Fruit fly (Drosophila melanogaster) whole organism, embryonic: ENCODE measurements around the gene CG5793.

ENCODE experiments used
- Asciz ChIP-seq: fragments of 200-800 bp; sonication (Bioruptor generic); optimal IDR thresholded peaks from 2 replicates; lab custom pipeline; 2017; ENCODE audit warnings: missing biosample characterization, mild to moderate bottlenecking, missing genetic modification characterization, missing genetic modification reagents
- CG10274 ChIP-seq: fragments of 200-800 bp; sonication (Bioruptor generic); optimal IDR thresholded peaks from 3 replicates; lab custom pipeline; 2017; ENCODE audit warnings: missing biosample characterization, mild to moderate bottlenecking, missing genetic modification characterization
- CG11456 ChIP-seq: fragments of 200-800 bp; sonication (Bioruptor generic); IDR thresholded peaks from 3 replicates; pipeline ENCODE4 v1.3.6; 2022; ENCODE audit warnings: missing biosample characterization, missing genetic modification characterization
- CG11696 ChIP-seq: fragments of 200-800 bp; sonication (Bioruptor generic); IDR thresholded peaks from 2 replicates; pipeline ENCODE4 v1.3.6; 2022; ENCODE audit warnings: missing biosample characterization, missing genetic modification characterization
- CG12219 ChIP-seq: fragments of 200-800 bp; sonication (Bioruptor generic); optimal IDR thresholded peaks from 3 replicates; lab custom pipeline; 2018; ENCODE audit warnings: missing biosample characterization, mild to moderate bottlenecking, missing genetic modification characterization
- CG12744 ChIP-seq: fragments of 200-800 bp; sonication (Bioruptor generic); optimal IDR thresholded peaks from 2 replicates; lab custom pipeline; 2016; ENCODE audit warnings: missing biosample characterization, missing genetic modification characterization
- CG13287 ChIP-seq: fragments of 200-800 bp; sonication (Bioruptor generic); IDR thresholded peaks from 2 replicates; pipeline ENCODE4 v1.3.6; 2022; ENCODE audit warnings: missing biosample characterization, missing genetic modification characterization; ENCODE audit not compliant: partially characterized antibody
- CG14860 ChIP-seq: fragments of 200-800 bp; sonication (Bioruptor generic); IDR thresholded peaks from 3 replicates; pipeline ENCODE4 v1.3.6; 2022; ENCODE audit warnings: missing biosample characterization, missing genetic modification characterization; ENCODE audit not compliant: partially characterized antibody
- CG16813 ChIP-seq: fragments of 200-800 bp; sonication (Bioruptor generic); IDR thresholded peaks from 3 replicates; pipeline ENCODE4 v1.3.6; 2022; ENCODE audit warnings: missing biosample characterization, missing genetic modification characterization; ENCODE audit not compliant: partially characterized antibody
- CG1792 ChIP-seq: fragments of 200-800 bp; sonication (Bioruptor generic); optimal IDR thresholded peaks from 2 replicates; lab custom pipeline; 2016; ENCODE audit warnings: missing biosample characterization, missing genetic modification characterization
- CG3726 ChIP-seq: fragments of 200-800 bp; sonication (Bioruptor generic); IDR thresholded peaks from 3 replicates; pipeline ENCODE4, ENCODE4 v1.3.6; 2022; ENCODE audit warnings: missing biosample characterization, missing genetic modification characterization
- CG4360 ChIP-seq: fragments of 200-800 bp; sonication (Bioruptor generic); IDR thresholded peaks from 2 replicates; pipeline ENCODE4 v1.3.6; 2022; ENCODE audit warnings: missing biosample characterization, missing genetic modification characterization
- CG5953 ChIP-seq: fragments of 200-800 bp; sonication (Bioruptor generic); IDR thresholded peaks from 2 replicates; pipeline ENCODE4 v1.3.6; 2022; ENCODE audit warnings: missing biosample characterization, missing genetic modification characterization
- CG6813 ChIP-seq: fragments of 200-800 bp; sonication (Bioruptor generic); optimal IDR thresholded peaks from 2 replicates; lab custom pipeline; 2017; ENCODE audit warnings: missing biosample characterization, missing genetic modification characterization, mild to moderate bottlenecking, moderate library complexity, missing genetic modification reagents
- CG7372 ChIP-seq: fragments of 200-800 bp; sonication (Bioruptor generic); IDR thresholded peaks from 2 replicates; pipeline ENCODE4 v1.3.6; 2022; ENCODE audit warnings: missing biosample characterization, missing genetic modification characterization
- CG7786 ChIP-seq: fragments of 200-800 bp; sonication (Bioruptor generic); optimal IDR thresholded peaks from 2 replicates; lab custom pipeline; 2016; ENCODE audit warnings: missing biosample characterization, missing genetic modification characterization
- CG8281 ChIP-seq: fragments of 200-800 bp; sonication (Bioruptor generic); optimal IDR thresholded peaks from 2 replicates; lab custom pipeline; 2018; ENCODE audit warnings: missing biosample characterization, mild to moderate bottlenecking, missing genetic modification characterization, moderate library complexity
- CG8765 ChIP-seq: fragments of 200-800 bp; sonication (Bioruptor generic); IDR thresholded peaks from 2 replicates; pipeline ENCODE4 v1.3.6; 2022; ENCODE audit warnings: missing biosample characterization, missing genetic modification characterization
- CHES-1-like ChIP-seq: fragments of 200-800 bp; sonication (Bioruptor generic); optimal IDR thresholded peaks from 2 replicates; lab custom pipeline; 2016; ENCODE audit warnings: missing biosample characterization, missing genetic modification characterization
- CTCF ChIP-seq: fragments of 200-800 bp; sonication (Bioruptor generic); optimal IDR thresholded peaks from 2 replicates; lab custom pipeline; 2017; ENCODE audit warnings: missing biosample characterization, mild to moderate bottlenecking, missing genetic modification characterization, moderate library complexity
- D ChIP-seq, 2 experiments: fragments of 200-800 bp in 1 of 2; fragments of >200 bp in 1 of 2; sonication (Bioruptor generic) in 1 of 2; optimal IDR thresholded peaks; 2 replicates in 1 of 2; 3 replicates in 1 of 2; lab custom pipeline; 2017; ENCODE audit warnings: mild to moderate bottlenecking in 1 of 2, missing biosample characterization in 1 of 2, missing genetic modification characterization in 1 of 2, missing genetic modification reagents in 1 of 2
- Dfd ChIP-seq, 2 experiments: fragments of >200 bp; optimal IDR thresholded peaks; 2 replicates each; lab custom pipeline; 2017; ENCODE audit warnings: missing biosample characterization in 2 of 2, missing genetic modification characterization in 2 of 2
- Dip3 ChIP-seq: fragments of 200-800 bp; sonication (Bioruptor generic); optimal IDR thresholded peaks from 3 replicates; lab custom pipeline; 2016; ENCODE audit warnings: missing biosample characterization, missing genetic modification characterization
- E2f2 ChIP-seq: fragments of 200-800 bp; sonication (Bioruptor generic); IDR thresholded peaks from 2 replicates; pipeline ENCODE4 v1.3.6; 2022; ENCODE audit warnings: missing biosample characterization, missing genetic modification characterization
- HHEX ChIP-seq: fragments of 200-800 bp; sonication (Bioruptor generic); optimal IDR thresholded peaks from 3 replicates; lab custom pipeline; 2017; ENCODE audit warnings: missing biosample characterization, mild to moderate bottlenecking, missing genetic modification characterization, missing genetic modification reagents
- Hand ChIP-seq: fragments of 200-800 bp; sonication (Bioruptor generic); optimal IDR thresholded peaks from 2 replicates; lab custom pipeline; 2017; ENCODE audit warnings: mild to moderate bottlenecking, missing biosample characterization, missing genetic modification reagents, missing genetic modification characterization
- Nf-YC ChIP-seq: fragments of 200-800 bp; optimal IDR thresholded peaks from 3 replicates; lab custom pipeline; 2019; ENCODE audit warnings: missing biosample characterization, mild to moderate bottlenecking, missing genetic modification characterization, moderate library complexity
- Tbp ChIP-seq: fragments of >200 bp; optimal IDR thresholded peaks from 2 replicates; lab custom pipeline; 2018; ENCODE audit warnings: missing biosample characterization, missing genetic modification characterization
- Trl ChIP-seq, 3 experiments: fragments of >200 bp in 2 of 3; fragments of 200-800 bp in 1 of 3; sonication (Bioruptor generic) in 1 of 3; optimal IDR thresholded peaks; 2 replicates in 1 of 3; 3 replicates in 2 of 3; lab custom pipeline; 2016 to 2017; ENCODE audit warnings: missing biosample characterization in 1 of 3, missing genetic modification characterization in 1 of 3
- ac ChIP-seq: fragments of 200-800 bp; sonication (Bioruptor generic); optimal IDR thresholded peaks from 3 replicates; lab custom pipeline; 2017; ENCODE audit warnings: missing biosample characterization, mild to moderate bottlenecking, missing genetic modification characterization
- ase ChIP-seq: fragments of 200-800 bp; sonication (Bioruptor generic); IDR thresholded peaks from 3 replicates; pipeline ENCODE4 v1.3.6; 2022; ENCODE audit warnings: missing biosample characterization, missing genetic modification characterization
- cad ChIP-seq: fragments of >200 bp; optimal IDR thresholded peaks from 2 replicates; lab custom pipeline; 2017; ENCODE audit warnings: missing biosample characterization, missing genetic modification characterization
- chif ChIP-seq, 2 experiments: fragments of 200-800 bp; sonication (Bioruptor generic); optimal IDR thresholded peaks; 3 replicates each; lab custom pipeline; 2016; ENCODE audit warnings: missing biosample characterization in 2 of 2, missing genetic modification characterization in 2 of 2
- corto ChIP-seq: fragments of 200-800 bp; sonication (Bioruptor generic); optimal IDR thresholded peaks from 2 replicates; lab custom pipeline; 2016; ENCODE audit warnings: missing biosample characterization, mild to moderate bottlenecking, missing genetic modification characterization, moderate library complexity
- danr ChIP-seq: fragments of 200-800 bp; sonication (Bioruptor generic); IDR thresholded peaks from 2 replicates; pipeline ENCODE4 v1.3.6; 2022; ENCODE audit warnings: missing biosample characterization, missing genetic modification characterization
- dysf ChIP-seq: fragments of 200-800 bp; sonication (Bioruptor generic); IDR thresholded peaks from 3 replicates; pipeline ENCODE4 v1.3.6; 2022; ENCODE audit warnings: missing biosample characterization, missing genetic modification characterization
- fd3F ChIP-seq: fragments of 200-800 bp; sonication (Bioruptor generic); optimal IDR thresholded peaks from 2 replicates; lab custom pipeline; 2018; ENCODE audit warnings: missing biosample characterization, mild to moderate bottlenecking, missing genetic modification characterization, moderate library complexity
- fru ChIP-seq: fragments of >200 bp; optimal IDR thresholded peaks from 2 replicates; lab custom pipeline; 2017
- gcm ChIP-seq: fragments of 200-800 bp; sonication (Bioruptor generic); optimal IDR thresholded peaks from 2 replicates; lab custom pipeline; 2019; ENCODE audit warnings: missing biosample characterization, mild to moderate bottlenecking, missing genetic modification characterization, moderate library complexity
- jigr1 ChIP-seq: fragments of 200-800 bp; sonication (Bioruptor generic); IDR thresholded peaks from 3 replicates; pipeline ENCODE4 v1.3.6; 2022; ENCODE audit warnings: missing biosample characterization, missing genetic modification characterization
- lbe ChIP-seq: fragments of 200-800 bp; sonication (Bioruptor generic); optimal IDR thresholded peaks from 2 replicates; lab custom pipeline; 2016; ENCODE audit warnings: missing biosample characterization, mild to moderate bottlenecking, missing genetic modification characterization
- lilli ChIP-seq: fragments of 200-800 bp; sonication (Bioruptor generic); optimal IDR thresholded peaks from 3 replicates; lab custom pipeline; 2016; ENCODE audit warnings: missing biosample characterization, missing genetic modification characterization
- maf-S ChIP-seq: fragments of 200-800 bp; sonication (Bioruptor generic); optimal IDR thresholded peaks from 2 replicates; lab custom pipeline; 2016; ENCODE audit warnings: missing biosample characterization, missing genetic modification characterization
- nerfin-2 ChIP-seq: fragments of 200-800 bp; sonication (Bioruptor generic); IDR thresholded peaks from 2 replicates; pipeline ENCODE4 v1.3.6; 2022; ENCODE audit warnings: missing biosample characterization, missing genetic modification characterization; ENCODE audit not compliant: partially characterized antibody
- pb ChIP-seq: fragments of 200-800 bp; sonication (Bioruptor generic); optimal IDR thresholded peaks from 3 replicates; lab custom pipeline; 2016; ENCODE audit warnings: missing biosample characterization, missing genetic modification characterization
- pita ChIP-seq: fragments of 200-800 bp; sonication (Bioruptor generic); optimal IDR thresholded peaks from 2 replicates; lab custom pipeline; 2017; ENCODE audit warnings: missing biosample characterization, mild to moderate bottlenecking, missing genetic modification characterization
- sens-2 ChIP-seq: fragments of 200-800 bp; sonication (Bioruptor generic); IDR thresholded peaks from 2 replicates; pipeline ENCODE4 v1.3.6; 2022; ENCODE audit warnings: missing biosample characterization, missing genetic modification characterization
- stwl ChIP-seq: fragments of 200-800 bp; sonication (Bioruptor generic); optimal IDR thresholded peaks from 3 replicates; lab custom pipeline; 2018; ENCODE audit warnings: missing biosample characterization, mild to moderate bottlenecking, missing genetic modification characterization, moderate library complexity
- tup ChIP-seq: fragments of 200-800 bp; sonication (Bioruptor generic); optimal IDR thresholded peaks from 2 replicates; lab custom pipeline; 2016; ENCODE audit warnings: missing biosample characterization, mild to moderate bottlenecking, missing genetic modification characterization, moderate library complexity
- wdn ChIP-seq: fragments of 200-800 bp; sonication (Bioruptor generic); IDR thresholded peaks from 2 replicates; pipeline ENCODE4 v1.3.6; 2022; ENCODE audit warnings: missing biosample characterization, missing genetic modification characterization

The CG5793 gene

DNA sequence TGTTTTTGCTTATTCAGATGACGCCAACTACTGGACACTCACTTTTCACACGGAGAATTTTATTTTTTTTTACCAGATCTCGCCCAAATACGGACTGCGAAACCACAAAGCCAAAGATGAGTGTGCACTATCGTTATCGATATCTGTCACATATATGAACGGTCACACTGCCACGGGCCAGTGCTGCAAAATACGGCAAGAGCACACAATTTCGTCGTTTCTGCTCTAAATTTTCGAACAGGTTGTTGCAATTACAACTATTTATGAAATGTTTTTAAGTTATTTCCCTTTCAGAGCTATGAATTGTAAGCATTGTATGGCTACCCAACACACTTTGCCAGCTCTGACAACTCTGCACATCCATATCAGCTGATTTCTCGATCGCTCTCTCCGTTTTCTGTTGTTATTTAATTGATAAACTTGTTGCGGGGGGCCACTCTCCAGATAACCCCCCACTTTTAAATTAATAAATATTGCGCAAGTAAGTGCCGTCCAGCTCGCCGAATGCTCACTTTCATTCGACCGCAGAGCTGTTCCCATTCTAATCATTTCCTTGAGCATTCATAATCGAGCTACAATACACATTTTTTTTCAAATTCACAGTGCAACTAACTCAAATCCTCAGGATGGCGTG lies at the start of gene CG5793, which contains the start of gene slmb (continued):
- TF ChIP-seq Hand (GFP tag; lab: Kevin White, UChicago) (peak; percentile 15), chif (GFP tag; optimal IDR thresholded peaks at IDR 0.05; lab: Kevin White, UChicago) (peak in 1 of 2 experiments; percentile 3), dysf (GFP tag; lab: Robert Waterston, UW) (peak; percentile 32; the same call in 1 of the 3 replicates), ase (0 out of 3 replicates have a peak, but pooled peaks have one; percentile 21), CG8281 (tag; lab: Kevin White, UChicago) (no peak), CG13287 (GFP tag; lab: Robert Waterston, UW) (peak; percentile 80), pb (no peak), CG4360 (no peak), CTCF (GFP tag; lab: Kevin White, UChicago) (no peak), CG6813 (no peak), CHES-1-like (peak; percentile 74), CG7786 (GFP tag; lab: Kevin White, UChicago) (peak; percentile 56), ac (no peak), cad (no peak), nerfin-2 (no peak), Tbp (GFP tag; lab: Kevin White, UChicago) (no peak), lilli (GFP tag; lab: Kevin White, UChicago) (peak; percentile 35), wdn (GFP tag; lab: Robert Waterston, UW) (0 out of 2 replicates have a peak, but pooled peaks have one; percentile 2), E2f2 (GFP tag; lab: Robert Waterston, UW) (peak; percentile 63), sens-2 (GFP tag; lab: Robert Waterston, UW) (no peak), corto (GFP tag; lab: Kevin White, UChicago) (no peak), Trl (optimal IDR thresholded peaks at IDR 0.05; lab: Kevin White, UChicago) (peak in 1 of 2 experiments; percentile 55), Trl (GFP tag; optimal IDR thresholded peaks at IDR 0.05; lab: Kevin White, UChicago) (peak; percentile 21), fd3F (no peak), CG3726 (GFP tag; lab: Robert Waterston, UW) (no peak), fru (no peak), CG8765 (GFP tag; lab: Robert Waterston, UW) (no peak), CG10274 (GFP tag; lab: Kevin White, UChicago) (no peak), jigr1 (no peak), HHEX (GFP tag; lab: Kevin White, UChicago) (peak; percentile 3), CG11456 (GFP tag; lab: Robert Waterston, UW) (peak; percentile 58; the same call in 1 of the 3 replicates), Dfd (GFP tag; optimal IDR thresholded peaks at IDR 0.05; lab: Kevin White, UChicago) (no peak), maf-S (GFP tag; lab: Kevin White, UChicago) (peak; percentile 48), danr (GFP tag; lab: Robert Waterston, UW) (no peak), CG12744 (GFP tag; lab: Kevin White, UChicago) (no peak), CG5953 (GFP tag; lab: Robert Waterston, UW) (no peak), CG16813 (peak; percentile 63), tup (GFP tag; lab: Kevin White, UChicago) (no peak), CG1792 (GFP tag; lab: Kevin White, UChicago) (peak; percentile 60), CG12219 (GFP tag; lab: Kevin White, UChicago) (no peak), Asciz (GFP tag; lab: Kevin White, UChicago) (no peak), gcm (GFP tag; lab: Kevin White, UChicago) (no peak), D (optimal IDR thresholded peaks at IDR 0.05; lab: Kevin White, UChicago) (no peak), D (GFP tag; optimal IDR thresholded peaks at IDR 0.05; lab: Kevin White, UChicago) (no peak), Dip3 (GFP tag; lab: Kevin White, UChicago) (peak; percentile 59), pita (no peak), Nf-YC (tag; lab: Kevin White, UChicago) (peak; percentile 30), CG11696 (GFP tag; lab: Robert Waterston, UW) (no peak), CG7372 (GFP tag; lab: Robert Waterston, UW) (0 out of 2 replicates have a peak, but pooled peaks have one; percentile 17), stwl (tag; lab: Kevin White, UChicago) (peak; percentile 84), lbe (GFP tag; lab: Kevin White, UChicago) (no peak), CG14860 (GFP tag; lab: Robert Waterston, UW) (no peak)
